Fruit fly (Drosophila melanogaster): ENCODE results near the gene CG6763.

The CG6763 gene

DNA sequence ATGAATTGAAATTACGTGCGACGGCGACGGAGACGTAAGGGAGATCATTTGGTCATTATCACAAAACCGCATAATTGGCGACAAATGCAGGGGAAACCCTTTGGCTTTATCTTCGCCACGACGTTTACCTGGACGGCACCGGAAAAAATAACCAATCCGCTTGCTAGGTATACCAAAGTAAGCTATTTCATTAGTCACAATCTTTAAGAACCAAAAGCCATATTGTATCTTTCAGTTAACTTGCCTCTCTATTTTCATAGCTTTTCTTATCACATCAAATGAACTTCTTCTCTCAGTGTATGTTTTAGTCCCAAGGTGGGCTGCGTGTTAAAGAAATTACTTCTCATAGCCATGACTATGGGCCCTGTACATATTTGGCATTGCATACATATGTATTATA is 31.8 kb downstream of the CG6763 start (continued):
- TF ChIP-seq salm (tag; optimal IDR thresholded peaks at IDR 0.05) (no peak), zf30C (GFP tag; optimal IDR thresholded peaks at IDR 0.05) (no peak), caup (GFP tag; optimal IDR thresholded peaks at IDR 0.05; ENCODE audit: severe bottlenecking) (no peak), pum (GFP tag; optimal IDR thresholded peaks at IDR 0.05) (no peak), CG15601 (tag; optimal IDR thresholded peaks at IDR 0.05) (no peak), mam (GFP tag; optimal IDR thresholded peaks at IDR 0.05) (no peak), CG17802 (tag; optimal IDR thresholded peaks at IDR 0.05) (no peak), dm (GFP tag; optimal IDR thresholded peaks at IDR 0.05) (no peak), Adf1 (GFP tag; IDR thresholded peaks at IDR 0.05) (no peak), CG4404 (GFP tag; IDR thresholded peaks at IDR 0.05) (no peak), CG16779 (GFP tag; IDR thresholded peaks at IDR 0.05) (no peak), pho (GFP tag; optimal IDR thresholded peaks at IDR 0.05) (no peak), bigmax (GFP tag; optimal IDR thresholded peaks at IDR 0.05) (no peak), hth (optimal IDR thresholded peaks at IDR 0.05) (no peak), CG7357 (GFP tag; IDR thresholded peaks at IDR 0.05) (no peak), CG13287 (GFP tag; IDR thresholded peaks at IDR 0.05; ENCODE audit: partially characterized antibody) (no peak), so (GFP tag; IDR thresholded peaks at IDR 0.05) (no peak), zen (tag; optimal IDR thresholded peaks at IDR 0.05) (no peak), Ssrp (tag; optimal IDR thresholded peaks at IDR 0.05) (peak; percentile 22), CG6813 (GFP tag; optimal IDR thresholded peaks at IDR 0.05) (no peak), CG12769 (tag; optimal IDR thresholded peaks at IDR 0.05) (no peak), vvl (GFP tag; IDR thresholded peaks at IDR 0.05) (peak; percentile 42), CG12942 (GFP tag; optimal IDR thresholded peaks at IDR 0.05) (no peak), CG17359 (tag; optimal IDR thresholded peaks at IDR 0.05) (peak; percentile 10), sc (optimal IDR thresholded peaks at IDR 0.05) (no peak), sc (GFP tag; optimal IDR thresholded peaks at IDR 0.05) (no peak), zfh1 (GFP tag; IDR thresholded peaks at IDR 0.05) (peak; percentile 41; the same call in 1 of the 3 replicates), CG6791 (GFP tag; IDR thresholded peaks at IDR 0.05; ENCODE audit: partially characterized antibody) (no peak), NfI (GFP tag; optimal IDR thresholded peaks at IDR 0.05) (no peak), CG17612 (GFP tag; IDR thresholded peaks at IDR 0.05) (no peak), ems (GFP tag; optimal IDR thresholded peaks at IDR 0.05) (peak; percentile 11), Hsf (GFP tag; optimal IDR thresholded peaks at IDR 0.05) (peak; percentile 14), chinmo (GFP tag; IDR thresholded peaks at IDR 0.05; ENCODE audit: partially characterized antibody) (no peak), CG8359 (GFP tag; optimal IDR thresholded peaks at IDR 0.05; ENCODE audit: borderline replicate concordance) (peak; percentile 3), run (tag; optimal IDR thresholded peaks at IDR 0.05) (no peak), CG13624 (GFP tag; optimal IDR thresholded peaks at IDR 0.05) (no peak), CG3995 (GFP tag; optimal IDR thresholded peaks at IDR 0.05) (no peak), tio (GFP tag; optimal IDR thresholded peaks at IDR 0.05) (no peak), CG2129 (GFP tag; IDR thresholded peaks at IDR 0.05; ENCODE audit: partially characterized antibody) (no peak), HLH4C (GFP tag; IDR thresholded peaks at IDR 0.05; ENCODE audit: partially characterized antibody) (no peak), CG10959 (GFP tag; IDR thresholded peaks at IDR 0.05) (no peak), HmgZ (tag; optimal IDR thresholded peaks at IDR 0.05) (peak; percentile 2), gsb (GFP tag; IDR thresholded peaks at IDR 0.05) (no peak), pfk (GFP tag; optimal IDR thresholded peaks at IDR 0.05) (no peak), Rfx (GFP tag; IDR thresholded peaks at IDR 0.05) (0 out of 2 replicates have a peak, but pooled peaks have one; percentile 11), Ravus (GFP tag; IDR thresholded peaks at IDR 0.05) (no peak; the same call in 1 of the 2 replicates), fd64A (GFP tag; optimal IDR thresholded peaks at IDR 0.05) (no peak), org-1 (GFP tag; optimal IDR thresholded peaks at IDR 0.05) (no peak), GATAe (GFP tag; conservative IDR thresholded peaks at IDR 0.05) (no peak), Fer3 (tag; optimal IDR thresholded peaks at IDR 0.05) (no peak), CG8388 (GFP tag; optimal IDR thresholded peaks at IDR 0.05) (no peak), insv (GFP tag; optimal IDR thresholded peaks at IDR 0.05) (no peak)

Measured in whole organism, embryonic.